Worm (Caenorhabditis elegans) whole organism, L4/young adult: ENCODE data around the gene nlp-67.
"Not testable (repeated sequence)": the region's sequence is repeated elsewhere in the genome, so short reads cannot be mapped to it uniquely, and the experiment has no call there.

ENCODE experiments used
- W03F9.2 ChIP-seq: fragments of 150-350 bp; optimal IDR thresholded peaks from 2 replicates; lab custom pipeline; 2014; ENCODE audit warnings: missing biosample characterization, missing genetic modification characterization
- him-1 ChIP-seq: sonication (generic microtip); optimal IDR thresholded peaks from 2 replicates; lab custom pipeline; 2016; ENCODE audit warnings: missing genotype, missing genetic modification reagents, missing genetic modification characterization, missing compliant biosample characterization

DNA sequence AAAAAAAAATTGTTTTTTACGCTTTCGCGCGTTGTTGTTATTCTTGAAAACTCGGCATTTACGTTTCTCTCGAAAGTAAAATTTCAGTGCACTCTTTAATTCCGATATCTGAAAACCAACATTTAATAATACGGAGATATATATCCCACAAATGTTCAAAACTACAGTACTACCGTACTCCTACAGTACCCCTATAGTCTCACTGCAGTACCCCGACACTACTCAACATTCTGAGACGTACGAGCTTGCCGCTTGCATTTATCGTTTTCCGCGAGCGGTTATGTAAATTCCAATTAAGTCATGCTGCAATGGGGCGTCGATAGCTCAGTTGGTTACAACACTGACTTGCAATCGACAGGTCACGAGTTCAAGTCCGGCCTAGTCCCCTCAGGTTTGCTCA is 28.9 kb downstream of the nlp-67 start, which contains the start of gene F23A7.8:
- not testable (repeated sequence) for TF ChIP-seq him-1, W03F9.2 (tag; lab: Kevin White, UChicago)
